Fruit fly (Drosophila melanogaster) whole organism, prepupa: Measurements from ENCODE around the gene Sos.

ENCODE experiments used
- CG11902 ChIP-seq: fragments of 200-800 bp; sonication (Bioruptor generic); optimal IDR thresholded peaks from 3 replicates; lab custom pipeline; 2016; ENCODE audit warnings: missing biosample characterization, missing genetic modification characterization
- CG16779 ChIP-seq: fragments of 200-800 bp; sonication (Bioruptor generic); optimal IDR thresholded peaks from 3 replicates; lab custom pipeline; 2017; ENCODE audit warnings: missing biosample characterization, mild to moderate bottlenecking, missing genetic modification characterization
- CG3032 ChIP-seq: fragments of 200-800 bp; optimal IDR thresholded peaks from 2 replicates; lab custom pipeline; 2019; ENCODE audit warnings: missing biosample characterization, mild to moderate bottlenecking, missing genetic modification characterization, moderate library complexity
- dac ChIP-seq: fragments of 200-800 bp; sonication (Bioruptor generic); optimal IDR thresholded peaks from 2 replicates; lab custom pipeline; 2017; ENCODE audit warnings: missing biosample characterization, mild to moderate bottlenecking, missing genetic modification characterization
- esn ChIP-seq: fragments of 200-800 bp; sonication (Bioruptor generic); optimal IDR thresholded peaks from 2 replicates; lab custom pipeline; 2016; ENCODE audit warnings: missing biosample characterization, mild to moderate bottlenecking, missing genetic modification characterization, moderate library complexity
- lz ChIP-seq: fragments of 200-800 bp; sonication (Bioruptor generic); optimal IDR thresholded peaks from 3 replicates; lab custom pipeline; 2016; ENCODE audit warnings: missing biosample characterization, missing genetic modification characterization

DNA sequence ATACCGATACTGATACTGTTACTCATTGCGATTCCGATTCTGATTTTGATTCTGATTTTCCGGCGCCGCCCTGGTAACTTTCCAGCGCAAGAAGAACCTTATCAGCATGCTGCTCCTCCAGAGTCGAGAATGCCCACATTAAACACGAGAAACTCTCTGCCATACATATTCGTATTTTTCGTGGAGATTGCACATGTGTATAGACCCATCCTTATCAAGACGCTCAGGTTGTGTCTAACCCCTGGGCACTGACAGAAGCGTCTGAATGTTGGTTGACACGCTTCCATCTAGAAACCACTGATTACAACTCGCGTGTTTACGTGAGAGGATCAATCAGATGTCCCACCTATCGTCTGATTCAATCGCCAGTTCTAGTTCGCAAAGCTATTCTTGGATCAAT lies 8.4 kb upstream of the Sos start:
- TF ChIP-seq dac (GFP tag; lab: Kevin White, UChicago) (no peak), CG3032 (tag; lab: Kevin White, UChicago) (no peak), CG11902 (GFP tag; lab: Kevin White, UChicago) (no peak), CG16779 (no peak), lz (GFP tag; lab: Kevin White, UChicago) (no peak), esn (GFP tag; lab: Kevin White, UChicago) (no peak)
